Worm (Caenorhabditis elegans) whole organism, midembryonic: Measurements from ENCODE around the gene arrd-28.

Experiments
- T22C8.4 ChIP-seq: fragments of 200-800 bp; sonication (Bioruptor generic); IDR thresholded peaks from 2 replicates; pipeline ENCODE4 v1.3.6; 2022; ENCODE audit warnings: missing genetic modification characterization, missing compliant biosample characterization
- cog-1 ChIP-seq: sonication (generic microtip); optimal IDR thresholded peaks from 2 replicates; lab custom pipeline; 2016; ENCODE audit warnings: missing genetic modification characterization, missing compliant biosample characterization
- flt-1 ChIP-seq: fragments of 200-800 bp; sonication (Bioruptor generic); IDR thresholded peaks from 2 replicates; pipeline ENCODE4 v1.3.6; 2022; ENCODE audit warnings: missing genetic modification characterization, missing compliant biosample characterization
- klf-2 ChIP-seq: fragments of 200-800 bp; sonication (Bioruptor generic); conservative IDR thresholded peaks from 2 replicates; pipeline ENCODE4 v1.3.6; 2022; ENCODE audit warnings: missing genetic modification reagents, missing genetic modification characterization, missing compliant biosample characterization
- med-1 ChIP-seq: sonication (generic microtip); optimal IDR thresholded peaks from 2 replicates; lab custom pipeline; 2017; ENCODE audit warnings: missing genetic modification characterization, mild to moderate bottlenecking, missing compliant biosample characterization, antibody characterized with exemption, missing genetic modification reagents; ENCODE audit not compliant: insufficient read depth
- ref-1 ChIP-seq: fragments of 200-800 bp; sonication (Bioruptor generic); conservative IDR thresholded peaks from 2 replicates; pipeline ENCODE4 v1.3.6; 2022; ENCODE audit warnings: missing genetic modification reagents, missing genetic modification characterization, missing compliant biosample characterization
- tab-1 ChIP-seq: fragments of 200-800 bp; sonication (Bioruptor generic); IDR thresholded peaks from 2 replicates; pipeline ENCODE4 v1.3.6; 2022; ENCODE audit warnings: missing genetic modification characterization, missing compliant biosample characterization
- ztf-23 ChIP-seq: fragments of 200-800 bp; sonication (Bioruptor generic); IDR thresholded peaks from 2 replicates; pipeline ENCODE4 v1.3.6; 2022; ENCODE audit warnings: missing genetic modification reagents, missing genetic modification characterization, missing compliant biosample characterization
- ztf-29 ChIP-seq: fragments of 200-800 bp; sonication (Bioruptor generic); IDR thresholded peaks from 2 replicates; pipeline ENCODE4 v1.3.6; 2022; ENCODE audit warnings: missing genetic modification reagents, missing genetic modification characterization, missing compliant biosample characterization

Gene arrd-28

DNA sequence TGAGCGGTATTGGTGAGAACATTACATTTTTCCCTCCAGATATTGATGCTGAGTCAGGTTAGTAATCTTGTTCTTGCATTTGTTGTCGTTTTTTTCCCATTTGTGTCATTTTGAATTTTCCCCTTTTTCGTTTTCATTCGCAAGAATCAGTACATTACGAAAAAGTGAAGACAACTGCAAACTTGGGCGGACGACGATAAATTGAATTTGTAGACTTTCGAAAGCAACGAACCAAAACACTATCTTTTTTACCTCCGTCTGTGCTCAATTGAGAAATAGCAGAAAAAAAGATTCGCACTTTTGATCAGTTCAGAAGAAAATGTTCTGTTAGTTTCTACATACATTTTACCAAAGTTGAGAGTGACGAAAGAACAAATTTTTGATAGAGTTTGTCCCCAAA lies 28.7 kb upstream of the arrd-28 start:
- no peak for TF ChIP-seq klf-2
- TF ChIP-seq T22C8.4 (GFP tag; lab: Robert Waterston, UW), result no peak
- TF ChIP-seq med-1 (GFP tag; lab: Kevin White, UChicago), result no peak
- no peak for TF ChIP-seq ztf-29
- no peak for TF ChIP-seq ref-1 (GFP tag; lab: Robert Waterston, UW)
- no peak for TF ChIP-seq ztf-23 (GFP tag; lab: Robert Waterston, UW)
- no peak for TF ChIP-seq cog-1
- TF ChIP-seq tab-1 (GFP tag; lab: Robert Waterston, UW), result no peak
- no peak for TF ChIP-seq flt-1 (GFP tag; lab: Robert Waterston, UW)

DNA sequence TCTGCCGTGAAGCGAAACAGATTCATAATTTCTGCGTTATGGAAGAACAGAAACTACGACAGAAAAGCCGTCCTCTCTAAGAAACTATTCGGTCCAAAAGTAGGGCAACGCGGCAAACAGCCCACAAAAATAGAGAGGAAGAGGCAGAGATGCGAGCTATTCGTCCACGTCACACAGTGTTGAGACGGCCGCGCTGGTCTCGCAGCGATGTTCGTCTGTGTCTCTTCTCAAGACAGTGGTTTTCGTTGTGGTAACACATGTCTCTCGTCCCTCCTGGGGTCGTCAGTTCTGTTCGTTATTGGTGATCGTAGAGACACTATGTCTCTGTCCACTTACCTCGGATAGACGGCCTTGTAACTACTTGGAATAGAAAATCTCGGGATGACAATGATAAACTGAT lies 25.1 kb upstream of the arrd-28 start, which contains the start of gene erd-2.1:
Gene erd-2.1, minus strand, starts transcription at position 114 of the 400 bp plus-strand sequence.
- TF ChIP-seq flt-1 (GFP tag; lab: Robert Waterston, UW) (no peak), ztf-29 (peak; percentile 18; the same call in 1 of the 2 replicates)

DNA sequence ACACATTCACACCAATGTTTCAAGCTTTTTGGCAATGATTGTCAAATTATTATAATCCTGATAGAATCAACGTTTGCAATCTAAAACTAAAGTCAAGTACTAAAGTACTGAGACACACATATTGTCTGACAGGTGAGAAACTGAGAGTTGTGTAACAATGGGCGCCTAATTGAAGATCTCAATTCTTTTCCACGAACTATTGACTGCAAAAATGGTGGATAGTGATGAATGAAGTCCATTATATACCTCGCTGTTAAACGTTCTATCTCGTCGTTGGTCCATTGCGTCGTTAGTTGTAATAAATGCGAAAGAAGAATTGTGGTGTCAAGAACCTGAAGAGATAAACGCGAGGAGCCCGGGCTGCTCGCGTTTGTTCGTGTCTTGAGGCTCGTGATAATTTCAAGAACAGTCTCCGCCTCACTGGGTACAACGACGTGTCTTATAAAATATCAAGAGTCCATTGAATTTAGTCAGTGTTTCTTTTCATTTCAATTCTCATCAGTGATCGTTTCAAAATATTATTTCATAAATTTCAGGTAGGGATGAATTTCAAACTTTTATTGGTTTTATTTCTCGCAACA lies 23.6 kb upstream of the arrd-28 start, which contains the start of gene F09B9.4:
Gene F09B9.4, plus strand, starts transcription at position 531 of the 581 bp plus-strand sequence.
- TF ChIP-seq ztf-29, result no peak
- TF ChIP-seq klf-2, result no peak
- no peak for TF ChIP-seq cog-1
- no peak for TF ChIP-seq T22C8.4 (GFP tag; lab: Robert Waterston, UW)
- no peak for TF ChIP-seq tab-1 (GFP tag; lab: Robert Waterston, UW)
- TF ChIP-seq flt-1 (GFP tag; lab: Robert Waterston, UW), result no peak
- no peak for TF ChIP-seq ztf-23 (GFP tag; lab: Robert Waterston, UW)
- no peak for TF ChIP-seq ref-1 (GFP tag; lab: Robert Waterston, UW)
- TF ChIP-seq med-1 (GFP tag; lab: Kevin White, UChicago), result no peak

DNA sequence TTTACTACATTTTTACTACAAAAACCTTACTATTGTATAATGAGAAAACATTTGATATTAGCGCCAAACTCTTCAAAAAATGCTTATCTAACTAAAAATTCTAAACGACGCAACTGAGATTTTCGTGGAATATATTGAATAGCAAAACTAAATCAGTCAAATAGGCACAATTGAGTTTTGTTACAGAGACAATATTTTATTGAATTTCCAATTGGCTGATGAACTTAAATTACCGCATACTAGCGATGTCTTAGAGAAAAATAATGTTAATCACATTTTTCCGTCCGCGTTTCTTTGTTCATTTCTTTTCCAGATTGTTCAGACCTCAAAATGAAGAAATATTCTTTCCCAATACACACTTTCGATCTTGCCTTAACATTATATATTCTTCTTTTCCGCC lies 21.3 kb upstream of the arrd-28 start:
- TF ChIP-seq T22C8.4 (GFP tag; lab: Robert Waterston, UW), result no peak
- no peak for TF ChIP-seq cog-1
- TF ChIP-seq ztf-29, result no peak
- TF ChIP-seq med-1 (GFP tag; lab: Kevin White, UChicago), result no peak
- no peak for TF ChIP-seq ref-1 (GFP tag; lab: Robert Waterston, UW)
- TF ChIP-seq flt-1 (GFP tag; lab: Robert Waterston, UW), result no peak
- no peak for TF ChIP-seq ztf-23 (GFP tag; lab: Robert Waterston, UW)
- TF ChIP-seq klf-2, result no peak

DNA sequence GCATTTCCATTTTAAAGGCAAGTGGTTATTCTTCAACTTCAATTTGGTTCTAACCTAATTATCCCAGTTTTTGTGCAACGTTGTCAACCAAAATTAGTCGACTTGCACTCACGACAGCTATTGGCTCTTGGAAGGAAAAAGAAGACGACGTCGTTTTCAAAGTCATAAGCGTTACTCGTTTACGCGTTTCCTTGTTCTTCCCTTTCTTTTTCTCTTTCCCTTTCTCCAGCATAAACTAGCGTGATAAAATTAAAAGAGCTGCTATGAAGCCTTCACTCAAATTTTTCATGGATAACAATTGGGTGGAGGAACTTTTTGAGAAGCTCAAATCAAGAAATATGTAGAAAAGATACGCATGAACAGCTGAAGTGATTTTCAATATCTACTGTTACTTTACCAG lies 20.6 kb upstream of the arrd-28 start:
- no peak for TF ChIP-seq klf-2
- TF ChIP-seq flt-1 (GFP tag; lab: Robert Waterston, UW), result no peak
- TF ChIP-seq tab-1 (GFP tag; lab: Robert Waterston, UW), result no peak
- TF ChIP-seq ref-1 (GFP tag; lab: Robert Waterston, UW), result no peak
- TF ChIP-seq T22C8.4 (GFP tag; lab: Robert Waterston, UW), result no peak
- TF ChIP-seq cog-1, result no peak
- TF ChIP-seq med-1 (GFP tag; lab: Kevin White, UChicago), result no peak
- no peak for TF ChIP-seq ztf-29

DNA sequence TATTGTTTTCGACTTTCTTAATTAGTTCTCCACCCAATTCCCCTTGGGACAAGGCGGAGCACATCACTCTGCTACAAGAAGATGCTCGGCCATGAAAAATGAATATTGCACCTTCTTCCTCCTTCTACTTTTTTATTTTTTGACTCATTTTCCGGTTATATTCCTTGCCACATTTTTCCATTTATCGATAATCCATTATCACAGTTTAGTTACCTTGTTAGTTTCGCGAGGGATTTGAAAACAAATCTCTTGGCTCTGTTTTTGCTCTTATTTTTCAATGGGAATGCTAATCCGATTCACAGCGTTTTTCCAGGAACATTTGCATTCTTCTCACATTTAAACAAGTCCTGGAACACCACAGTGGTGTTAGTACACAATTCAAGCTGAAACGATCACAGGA lies 16.8 kb upstream of the arrd-28 start, which contains the start of gene rnp-9:
Gene rnp-9, plus strand, starts transcription at position 301 of the 400 bp plus-strand sequence.
- TF ChIP-seq med-1 (GFP tag; lab: Kevin White, UChicago) (no peak), ztf-23 (GFP tag; lab: Robert Waterston, UW) (no peak), flt-1 (GFP tag; lab: Robert Waterston, UW) (no peak), ref-1 (GFP tag; lab: Robert Waterston, UW) (no peak), ztf-29 (no peak), tab-1 (GFP tag; lab: Robert Waterston, UW) (no peak), klf-2 (no peak), cog-1 (no peak), T22C8.4 (GFP tag; lab: Robert Waterston, UW) (no peak)

DNA sequence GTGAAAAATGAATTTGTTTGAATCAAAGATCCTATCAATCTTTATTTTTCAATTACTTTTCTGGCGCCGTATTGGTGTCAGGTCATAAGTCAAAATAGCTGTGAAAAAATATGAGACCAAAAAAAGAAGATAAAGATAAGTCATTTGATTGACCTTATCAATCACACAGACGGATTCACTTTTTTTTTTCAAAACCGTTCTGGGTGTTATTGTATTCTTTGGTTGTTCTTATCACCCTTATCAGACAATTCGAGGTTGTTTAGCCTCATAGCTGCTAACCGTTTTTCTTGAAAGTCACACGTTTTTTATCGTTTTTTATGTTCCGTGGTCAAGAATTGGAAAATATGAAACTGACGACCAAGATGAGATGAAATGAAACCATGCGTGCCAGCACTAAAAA lies 15.3 kb upstream of the arrd-28 start:
- TF ChIP-seq ztf-29 (no peak), tab-1 (GFP tag; lab: Robert Waterston, UW) (no peak), med-1 (GFP tag; lab: Kevin White, UChicago) (no peak), ref-1 (GFP tag; lab: Robert Waterston, UW) (no peak), ztf-23 (GFP tag; lab: Robert Waterston, UW) (no peak), cog-1 (no peak), flt-1 (GFP tag; lab: Robert Waterston, UW) (no peak), T22C8.4 (GFP tag; lab: Robert Waterston, UW) (no peak), klf-2 (no peak)

DNA sequence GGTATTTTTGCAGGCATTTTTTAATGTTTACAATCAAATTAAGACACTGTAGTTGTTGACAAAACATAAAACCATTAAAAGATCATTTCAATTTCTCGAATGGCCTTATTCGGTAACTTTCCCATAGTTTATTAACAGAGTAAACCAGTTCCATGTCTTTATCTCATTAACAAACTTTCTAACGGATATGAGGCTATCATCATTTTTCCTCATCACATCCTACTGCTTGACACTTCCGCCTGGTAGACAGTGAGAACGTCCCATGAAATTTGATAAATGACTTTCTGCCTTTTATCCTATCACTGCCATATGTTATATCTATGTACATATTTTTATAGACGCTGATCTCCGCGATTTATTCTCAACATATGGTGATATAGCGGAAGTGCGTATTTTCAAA lies 13.2 kb upstream of the arrd-28 start:
- no peak for TF ChIP-seq flt-1 (GFP tag; lab: Robert Waterston, UW)
- TF ChIP-seq med-1 (GFP tag; lab: Kevin White, UChicago), result no peak
- TF ChIP-seq ref-1 (GFP tag; lab: Robert Waterston, UW), result no peak
- TF ChIP-seq klf-2, result no peak
- no peak for TF ChIP-seq T22C8.4 (GFP tag; lab: Robert Waterston, UW)
- TF ChIP-seq ztf-29, result no peak
- TF ChIP-seq tab-1 (GFP tag; lab: Robert Waterston, UW), result no peak
- TF ChIP-seq cog-1, result no peak
- no peak for TF ChIP-seq ztf-23 (GFP tag; lab: Robert Waterston, UW)

DNA sequence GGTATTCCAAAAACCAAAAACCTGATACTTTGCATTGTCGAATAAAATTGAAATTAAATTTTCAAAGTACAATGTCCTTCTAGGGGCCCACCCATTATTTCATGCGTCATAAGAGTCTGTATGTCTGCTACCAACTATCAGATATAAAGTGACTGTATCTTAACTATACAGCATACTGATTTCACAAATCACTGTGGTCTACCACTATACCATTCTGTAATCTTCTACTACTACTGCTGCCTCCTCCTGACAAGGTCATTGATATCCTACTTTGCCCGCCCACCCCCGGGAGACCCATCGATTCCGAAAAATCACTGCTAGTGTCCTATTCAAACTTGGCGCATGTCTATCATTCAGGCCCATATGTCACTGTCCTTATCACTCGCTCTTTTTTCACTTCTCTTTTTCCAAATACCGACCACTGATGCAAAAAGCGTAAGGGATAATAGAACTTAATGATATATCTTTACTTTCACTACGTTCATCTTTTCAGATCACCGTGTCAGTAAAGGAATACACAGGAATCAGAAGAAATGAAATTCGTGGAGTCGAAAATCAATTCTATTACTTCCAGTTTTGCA lies 11.7 kb upstream of the arrd-28 start, which contains the start of gene C07A4.2:
Gene C07A4.2, plus strand, starts transcription at position 195 of the 581 bp plus-strand sequence.
- TF ChIP-seq T22C8.4 (GFP tag; lab: Robert Waterston, UW) (no peak), tab-1 (GFP tag; lab: Robert Waterston, UW) (no peak), flt-1 (GFP tag; lab: Robert Waterston, UW) (no peak), ztf-23 (GFP tag; lab: Robert Waterston, UW) (no peak), klf-2 (no peak)

DNA sequence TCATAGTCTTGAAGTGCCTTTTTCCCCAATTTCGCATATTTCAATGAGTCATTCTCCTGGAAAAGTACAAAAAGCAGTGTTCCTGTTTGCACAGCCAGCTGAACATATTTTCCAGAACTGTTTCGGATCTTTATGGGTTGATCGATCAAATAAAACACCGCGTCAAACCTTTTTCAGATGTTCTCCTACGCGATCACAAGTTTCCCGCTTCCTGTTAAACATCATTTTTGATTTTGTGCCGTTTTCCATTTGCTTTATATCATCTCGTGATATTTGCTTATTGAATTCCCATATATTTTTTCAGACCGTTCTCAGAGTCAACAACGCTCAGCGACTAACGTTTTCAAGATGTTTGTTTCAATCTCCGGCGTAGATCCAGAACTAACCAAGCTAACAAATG lies 9.1 kb upstream of the arrd-28 start, which contains the start of gene C07A4.3:
Gene C07A4.3, plus strand, starts transcription at position 301 of the 400 bp plus-strand sequence.
- no peak for TF ChIP-seq tab-1 (GFP tag; lab: Robert Waterston, UW)
